Worm (Caenorhabditis elegans) whole organism, L2 larva: Measurements from ENCODE around the gene fbxb-119.

ENCODE experiments used
- fos-1 ChIP-seq: fragments of 150-350 bp; optimal IDR thresholded peaks from 2 replicates; lab custom pipeline; 2014; ENCODE audit warnings: missing biosample characterization, missing genetic modification characterization
- lin-13 ChIP-seq: fragments of 150-350 bp; optimal IDR thresholded peaks from 2 replicates; lab custom pipeline; 2014; ENCODE audit warnings: missing biosample characterization, missing genetic modification reagents, missing genetic modification characterization
- lin-39 ChIP-seq: fragments of 150-350 bp; optimal IDR thresholded peaks from 2 replicates; lab custom pipeline; 2014; ENCODE audit warnings: missing biosample characterization, missing genetic modification reagents, missing genetic modification characterization
- nhr-23 ChIP-seq: fragments of 150-350 bp; optimal IDR thresholded peaks from 2 replicates; lab custom pipeline; 2014; ENCODE audit warnings: missing biosample characterization, missing genetic modification reagents, missing genetic modification characterization
- sem-4 ChIP-seq: fragments of 150-350 bp; optimal IDR thresholded peaks from 2 replicates; lab custom pipeline; 2014; ENCODE audit warnings: missing biosample characterization, missing genetic modification reagents, missing genetic modification characterization
- unc-62 ChIP-seq: fragments of 150-350 bp; optimal IDR thresholded peaks from 2 replicates; lab custom pipeline; 2014; ENCODE audit warnings: missing biosample characterization, missing genetic modification reagents, missing genetic modification characterization
- zag-1 ChIP-seq: fragments of 150-350 bp; optimal IDR thresholded peaks from 2 replicates; lab custom pipeline; 2014; ENCODE audit warnings: missing biosample characterization, missing genetic modification characterization
- ztf-4 ChIP-seq: fragments of 150-350 bp; optimal IDR thresholded peaks from 2 replicates; lab custom pipeline; 2014; ENCODE audit warnings: missing biosample characterization, missing genetic modification characterization

DNA sequence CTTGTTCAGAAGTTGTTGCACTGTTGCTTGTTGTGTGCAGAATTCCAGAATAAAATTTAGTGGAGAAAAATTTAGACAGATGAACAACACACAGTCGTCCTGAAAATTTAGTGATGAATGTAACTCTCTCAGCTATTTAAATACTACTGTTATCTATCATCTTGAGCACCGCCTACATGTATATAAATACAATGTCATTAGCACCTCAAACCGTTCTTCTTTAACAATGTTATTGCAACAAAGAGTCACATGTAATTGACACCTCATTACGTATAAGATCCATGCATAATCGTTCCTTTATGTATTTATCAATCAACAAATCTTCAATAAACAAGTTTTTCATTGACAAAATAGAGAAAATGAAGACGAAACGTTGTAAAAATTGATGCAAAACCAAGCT lies 37.6 kb upstream of the fbxb-119 start, which contains the start of gene Y51A2A.16:
- TF ChIP-seq zag-1 (tag; lab: Kevin White, UChicago) (no peak), ztf-4 (tag; lab: Kevin White, UChicago) (no peak), lin-39 (no peak), fos-1 (no peak), sem-4 (no peak), nhr-23 (tag; lab: Kevin White, UChicago) (no peak), lin-13 (no peak), unc-62 (GFP tag; lab: Kevin White, UChicago) (no peak)
